Worm (Caenorhabditis elegans) whole organism, mixed stage, embryonic: ENCODE results near the gene C03G6.6.

ENCODE experiments used
- blmp-1 ChIP-seq: fragments of 150-350 bp; optimal IDR thresholded peaks from 2 replicates; lab custom pipeline; 2014; ENCODE audit warnings: missing biosample characterization, missing genetic modification characterization
- lsy-2 ChIP-seq: fragments of 150-350 bp; optimal IDR thresholded peaks from 2 replicates; lab custom pipeline; 2014; ENCODE audit warnings: missing biosample characterization, missing genetic modification characterization
- mep-1 ChIP-seq: fragments of 150-350 bp; optimal IDR thresholded peaks from 2 replicates; lab custom pipeline; 2017; ENCODE audit warnings: missing biosample characterization, missing genetic modification reagents, missing genetic modification characterization, inconsistent platforms
- nhr-12 ChIP-seq: fragments of 150-350 bp; optimal IDR thresholded peaks from 2 replicates; lab custom pipeline; 2014; ENCODE audit warnings: missing biosample characterization, missing genetic modification characterization
- nhr-237 ChIP-seq: fragments of 150-350 bp; optimal IDR thresholded peaks from 2 replicates; lab custom pipeline; 2014; ENCODE audit warnings: missing biosample characterization, missing genetic modification characterization
- nhr-28 ChIP-seq: fragments of 150-350 bp; optimal IDR thresholded peaks from 2 replicates; lab custom pipeline; 2014; ENCODE audit warnings: missing biosample characterization, missing genetic modification characterization
- nhr-76 ChIP-seq: sonication (generic microtip); optimal IDR thresholded peaks from 2 replicates; lab custom pipeline; 2017; ENCODE audit warnings: missing biosample characterization, missing genetic modification characterization
- pha-4 ChIP-seq: fragments of 150-350 bp; optimal IDR thresholded peaks from 2 replicates; lab custom pipeline; 2018; ENCODE audit warnings: missing biosample characterization, missing genetic modification reagents, missing genetic modification characterization
- unc-39 ChIP-seq: fragments of 150-350 bp; optimal IDR thresholded peaks from 2 replicates; lab custom pipeline; 2014; ENCODE audit warnings: missing biosample characterization, missing genetic modification characterization
- unc-62 ChIP-seq: fragments of 150-350 bp; optimal IDR thresholded peaks from 2 replicates; lab custom pipeline; 2014; ENCODE audit warnings: missing biosample characterization, missing genetic modification reagents, missing genetic modification characterization
- ztf-11 ChIP-seq: fragments of 150-350 bp; optimal IDR thresholded peaks from 2 replicates; lab custom pipeline; 2014; ENCODE audit warnings: missing biosample characterization, missing genetic modification characterization

DNA sequence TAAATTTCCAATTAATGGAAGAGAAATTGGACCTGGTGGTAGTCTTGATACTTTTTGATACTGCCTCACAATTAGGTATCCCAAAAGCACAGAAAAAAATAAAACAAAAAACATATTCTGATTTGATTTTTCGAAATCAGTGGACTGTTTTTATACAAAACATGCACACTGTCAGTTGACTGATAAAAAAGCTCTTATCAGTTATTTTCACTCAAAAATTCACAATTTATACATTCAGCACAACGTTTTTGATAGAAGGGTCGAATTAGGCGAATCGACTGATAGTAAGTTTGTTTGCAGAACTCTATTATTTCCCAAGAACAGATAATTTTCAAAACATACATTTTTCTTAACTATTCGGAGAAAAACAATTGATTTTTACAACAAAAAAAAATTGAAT lies 6.8 kb downstream of the C03G6.6 start, which contains the start of gene cyp-35A2:
- TF ChIP-seq mep-1 = no peak
- no peak for TF ChIP-seq unc-39
- no peak for TF ChIP-seq nhr-12 (tag; lab: Kevin White, UChicago)
- TF ChIP-seq nhr-76 (tag; lab: Kevin White, UChicago) = no peak
- no peak for TF ChIP-seq lsy-2
- TF ChIP-seq unc-62 (GFP tag; lab: Kevin White, UChicago) = no peak
- no peak for TF ChIP-seq ztf-11 (tag; lab: Kevin White, UChicago)
- TF ChIP-seq nhr-237 (tag; lab: Kevin White, UChicago) = no peak
- TF ChIP-seq nhr-28 (tag; lab: Kevin White, UChicago) = no peak
- no peak for TF ChIP-seq blmp-1 (tag; lab: Kevin White, UChicago)
- no peak for TF ChIP-seq pha-4 (tag; lab: Kevin White, UChicago)
